Worm (Caenorhabditis elegans) whole organism, L4 larva: Measurements from ENCODE around the gene srd-21.
A peak's percentile ranks its signal among the peaks of the same experiment; 100 is the strongest.

Experiments used
- D1046.2 ChIP-seq: fragments of 200-800 bp; sonication (Bioruptor generic); IDR thresholded peaks from 2 replicates; pipeline ENCODE4 v1.3.6; 2022; ENCODE audit warnings: missing genetic modification characterization, missing compliant biosample characterization
- F10B5.3 ChIP-seq: sonication (generic microtip); optimal IDR thresholded peaks from 2 replicates; lab custom pipeline; 2016; ENCODE audit warnings: mild to moderate bottlenecking, missing genetic modification characterization, missing compliant biosample characterization
- F49E8.2 ChIP-seq: sonication (generic microtip); optimal IDR thresholded peaks from 2 replicates; lab custom pipeline; 2016; ENCODE audit warnings: missing compliant biosample characterization, mild to moderate bottlenecking, missing genetic modification characterization, borderline replicate concordance
- T26A8.4 ChIP-seq: fragments of 200-800 bp; sonication (Bioruptor generic); IDR thresholded peaks from 2 replicates; pipeline ENCODE4 v1.3.6; 2022; ENCODE audit warnings: missing genetic modification characterization, missing compliant biosample characterization
- Y48G9A.11 ChIP-seq: fragments of 200-800 bp; sonication (Bioruptor generic); IDR thresholded peaks from 2 replicates; pipeline ENCODE4 v1.3.6; 2022; ENCODE audit warnings: missing genetic modification reagents, missing genetic modification characterization, missing compliant biosample characterization
- aly-2 ChIP-seq: sonication (generic microtip); optimal IDR thresholded peaks from 2 replicates; lab custom pipeline; 2018; ENCODE audit warnings: missing biosample characterization, missing genetic modification characterization
- arid-1 ChIP-seq: fragments of 200-800 bp; sonication (Bioruptor generic); conservative IDR thresholded peaks from 2 replicates; pipeline ENCODE4 v1.3.6; 2022; ENCODE audit warnings: missing genetic modification reagents, missing genetic modification characterization, missing compliant biosample characterization
- ceh-20 ChIP-seq: fragments of 200-800 bp; sonication (Bioruptor generic); IDR thresholded peaks from 2 replicates; pipeline ENCODE4 v1.3.6; 2022; ENCODE audit warnings: missing genetic modification reagents, missing genetic modification characterization, missing compliant biosample characterization
- daf-19 ChIP-seq: fragments of 200-800 bp; sonication (Bioruptor generic); conservative IDR thresholded peaks from 2 replicates; pipeline ENCODE4 v1.3.6; 2022; ENCODE audit warnings: missing genetic modification characterization, missing compliant biosample characterization
- daf-8 ChIP-seq: fragments of 200-800 bp; sonication (Bioruptor generic); IDR thresholded peaks from 2 replicates; pipeline ENCODE4 v1.3.6; 2022; ENCODE audit warnings: missing genetic modification characterization, missing compliant biosample characterization
- dmd-6 ChIP-seq: fragments of 200-800 bp; sonication (Bioruptor generic); IDR thresholded peaks from 2 replicates; pipeline ENCODE4 v1.3.6; 2022; ENCODE audit warnings: missing genetic modification reagents, missing genetic modification characterization, missing compliant biosample characterization
- dmd-9 ChIP-seq: fragments of 200-800 bp; sonication (Bioruptor generic); IDR thresholded peaks from 2 replicates; pipeline ENCODE4 v1.3.6; 2022; ENCODE audit warnings: missing genetic modification reagents, missing genetic modification characterization, missing compliant biosample characterization
- dpl-1 ChIP-seq: fragments of 150-350 bp; optimal IDR thresholded peaks from 2 replicates; lab custom pipeline; 2014; ENCODE audit warnings: missing biosample characterization, missing genetic modification reagents, missing genetic modification characterization
- dve-1 ChIP-seq: sonication (generic microtip); optimal IDR thresholded peaks from 2 replicates; lab custom pipeline; 2017; ENCODE audit warnings: antibody characterized with exemption, mild to moderate bottlenecking, missing genetic modification characterization, missing compliant biosample characterization; ENCODE audit not compliant: insufficient read depth
- egl-27 ChIP-seq: sonication (generic microtip); optimal IDR thresholded peaks from 3 replicates; lab custom pipeline; 2017; ENCODE audit warnings: missing biosample characterization, missing genetic modification reagents, missing genetic modification characterization
- gei-8 ChIP-seq: fragments of 200-800 bp; sonication (Bioruptor generic); optimal IDR thresholded peaks from 2 replicates; lab custom pipeline; 2018; ENCODE audit warnings: mild to moderate bottlenecking, missing genetic modification characterization, missing compliant biosample characterization
- hif-1 ChIP-seq, 2 experiments: sonication (generic microtip); optimal IDR thresholded peaks; 2 replicates each; lab custom pipeline; 2016 to 2017; ENCODE audit warnings: missing compliant biosample characterization in 2 of 2, missing genetic modification characterization in 2 of 2, missing genetic modification reagents in 2 of 2, missing genotype in 2 of 2, mild to moderate bottlenecking in 1 of 2
- hlh-11 ChIP-seq: fragments of 200-800 bp; sonication (Bioruptor generic); optimal IDR thresholded peaks from 2 replicates; lab custom pipeline; 2018; ENCODE audit warnings: mild to moderate bottlenecking, missing genetic modification characterization, missing compliant biosample characterization
- hmg-1.1 ChIP-seq: fragments of 200-800 bp; sonication (Bioruptor generic); IDR thresholded peaks from 2 replicates; pipeline ENCODE4 v1.3.6; 2022; ENCODE audit warnings: missing genetic modification reagents, missing genetic modification characterization, missing compliant biosample characterization
- lim-7 ChIP-seq: fragments of 200-800 bp; sonication (Bioruptor generic); IDR thresholded peaks from 2 replicates; pipeline ENCODE4 v1.3.6; 2022; ENCODE audit warnings: missing genetic modification characterization, missing compliant biosample characterization
- lin-13 ChIP-seq: fragments of 150-350 bp; optimal IDR thresholded peaks from 2 replicates; lab custom pipeline; 2014; ENCODE audit warnings: missing biosample characterization, missing genetic modification reagents, missing genetic modification characterization
- lin-38 ChIP-seq: fragments of 200-800 bp; sonication (Bioruptor generic); IDR thresholded peaks from 2 replicates; pipeline ENCODE4 v1.3.6; 2022; ENCODE audit warnings: missing genetic modification reagents, missing genetic modification characterization, missing compliant biosample characterization
- madf-5 ChIP-seq, 2 experiments: fragments of 200-800 bp; sonication (Bioruptor generic); IDR thresholded peaks; 2 replicates each; pipeline ENCODE4 v1.3.6; 2022; ENCODE audit warnings: missing compliant biosample characterization in 2 of 2, missing genetic modification characterization in 2 of 2
- mdl-1 ChIP-seq, 2 experiments: fragments of 150-350 bp in 1 of 2; sonication (generic microtip) in 1 of 2; optimal IDR thresholded peaks; 2 replicates each; lab custom pipeline; 2014 to 2017; ENCODE audit warnings: missing biosample characterization in 2 of 2, missing genetic modification characterization in 2 of 2
- mdt-29 ChIP-seq: fragments of 200-800 bp; sonication (Bioruptor generic); IDR thresholded peaks from 2 replicates; pipeline ENCODE4 v1.3.6; 2022; ENCODE audit warnings: missing genetic modification reagents, missing genetic modification characterization, missing compliant biosample characterization
- nhr-111 ChIP-seq: fragments of 200-800 bp; sonication (Bioruptor generic); optimal IDR thresholded peaks from 2 replicates; lab custom pipeline; 2018; ENCODE audit warnings: mild to moderate bottlenecking, missing genetic modification characterization, missing compliant biosample characterization
- nhr-28 ChIP-seq: fragments of 150-350 bp; optimal IDR thresholded peaks from 2 replicates; lab custom pipeline; 2014; ENCODE audit warnings: missing biosample characterization, missing genetic modification characterization
- nhr-48 ChIP-seq: sonication (generic microtip); optimal IDR thresholded peaks from 2 replicates; lab custom pipeline; 2016; ENCODE audit warnings: mild to moderate bottlenecking, missing genetic modification characterization, missing compliant biosample characterization
- nhr-77 ChIP-seq: fragments of 150-350 bp; optimal IDR thresholded peaks from 2 replicates; lab custom pipeline; 2014; ENCODE audit warnings: missing biosample characterization, missing genetic modification characterization
- php-3 ChIP-seq: fragments of 200-800 bp; sonication (Bioruptor generic); IDR thresholded peaks from 2 replicates; pipeline ENCODE4 v1.3.6; 2022; ENCODE audit warnings: missing genetic modification reagents, missing genetic modification characterization, missing compliant biosample characterization
- pqm-1 ChIP-seq: sonication (generic microtip); optimal IDR thresholded peaks from 2 replicates; lab custom pipeline; 2017; ENCODE audit warnings: missing biosample characterization, missing genetic modification characterization
- saeg-2 ChIP-seq: fragments of 200-800 bp; sonication (Bioruptor generic); IDR thresholded peaks from 2 replicates; pipeline ENCODE4 v1.3.6; 2022; ENCODE audit warnings: missing genetic modification reagents, missing genetic modification characterization, missing compliant biosample characterization
- skn-1 ChIP-seq: fragments of 150-350 bp; optimal IDR thresholded peaks from 2 replicates; lab custom pipeline; 2014; ENCODE audit warnings: missing biosample characterization, missing genetic modification characterization
- snpc-1.2 ChIP-seq: fragments of 200-800 bp; sonication (Bioruptor generic); IDR thresholded peaks from 2 replicates; pipeline ENCODE4 v1.3.6; 2022; ENCODE audit warnings: missing genetic modification reagents, missing genetic modification characterization, missing compliant biosample characterization
- spr-3 ChIP-seq: fragments of 200-800 bp; sonication (Bioruptor generic); optimal IDR thresholded peaks from 2 replicates; lab custom pipeline; 2018; ENCODE audit warnings: mild to moderate bottlenecking, missing genetic modification characterization, missing compliant biosample characterization
- tag-97 ChIP-seq: fragments of 200-800 bp; sonication (Bioruptor generic); IDR thresholded peaks from 2 replicates; pipeline ENCODE4 v1.3.6; 2022; ENCODE audit warnings: missing genetic modification characterization, missing compliant biosample characterization
- tra-1 ChIP-seq: fragments of 200-800 bp; sonication (Bioruptor generic); IDR thresholded peaks from 2 replicates; pipeline ENCODE4 v1.3.6; 2022; ENCODE audit warnings: missing genetic modification reagents, missing genetic modification characterization, missing compliant biosample characterization
- unc-130 ChIP-seq: sonication (generic microtip); optimal IDR thresholded peaks from 2 replicates; lab custom pipeline; 2016; ENCODE audit warnings: missing genetic modification reagents, missing genetic modification characterization, missing compliant biosample characterization
- unc-62 ChIP-seq, 3 experiments: fragments of 150-350 bp in 1 of 3; sonication (generic microtip); optimal IDR thresholded peaks in 2 of 3; peaks in 1 of 3; 1 replicate in 1 of 3; 2 replicates in 2 of 3; lab custom pipeline; 2014 to 2017; ENCODE audit warnings: missing biosample characterization in 3 of 3, missing genetic modification characterization in 3 of 3, missing genetic modification reagents in 3 of 3, missing genotype in 1 of 3
- vab-7 ChIP-seq: fragments of 200-800 bp; sonication (Bioruptor generic); IDR thresholded peaks from 2 replicates; pipeline ENCODE4 v1.3.6; 2022; ENCODE audit warnings: missing genetic modification reagents, missing genetic modification characterization, missing compliant biosample characterization
- ztf-7 ChIP-seq: fragments of 150-350 bp; optimal IDR thresholded peaks from 2 replicates; lab custom pipeline; 2014; ENCODE audit warnings: missing biosample characterization, missing genetic modification characterization

srd-21 gene

DNA sequence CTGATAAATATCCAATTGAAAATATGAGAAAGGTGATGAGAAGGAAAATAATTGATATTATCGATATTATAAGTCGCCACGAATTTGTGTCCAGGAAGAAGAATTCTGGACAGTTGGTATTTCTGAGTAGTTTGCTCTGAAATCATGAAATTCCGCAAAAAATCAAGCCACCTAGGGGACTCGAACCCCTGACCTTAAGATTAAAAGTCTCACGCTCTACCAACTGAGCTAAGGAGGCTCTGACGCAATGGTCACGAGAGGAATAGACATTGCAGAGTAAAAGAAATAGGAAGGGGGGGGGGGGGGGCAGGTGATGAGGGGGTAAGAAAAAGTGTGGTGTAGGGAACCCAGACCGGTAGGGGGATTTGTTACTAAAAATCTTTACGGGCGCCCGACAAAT lies 7.8 kb upstream of the srd-21 start:
- TF ChIP-seq mdt-29 (GFP tag; lab: Robert Waterston, UW) (0 out of 2 replicates have a peak, but pooled peaks have one; percentile 26), nhr-77 (tag; lab: Kevin White, UChicago) (no peak), spr-3 (GFP tag; lab: Kevin White, UChicago) (peak; percentile 33), T26A8.4 (peak; percentile 27; the same call in 1 of the 2 replicates), vab-7 (GFP tag; lab: Robert Waterston, UW) (peak; percentile 54; the same call in 1 of the 2 replicates), lin-38 (GFP tag; lab: Robert Waterston, UW) (no peak), egl-27 (tag; lab: Kevin White, UChicago) (no peak), dmd-6 (GFP tag; lab: Robert Waterston, UW) (peak; percentile 38), arid-1 (GFP tag; lab: Robert Waterston, UW) (peak; percentile 49; the same call in 1 of the 2 replicates), nhr-111 (peak; percentile 1), daf-8 (no peak), D1046.2 (GFP tag; lab: Robert Waterston, UW) (0 out of 2 replicates have a peak, but pooled peaks have one; percentile 53), lim-7 (GFP tag; lab: Robert Waterston, UW) (peak; percentile 77)
- TF ChIP-seq, all 104 proteins: peak for 9

- TF ChIP-seq mdl-1 (tag; optimal IDR thresholded peaks at IDR 0.05; lab: Kevin White, UChicago) (no peak), snpc-1.2 (GFP tag; lab: Robert Waterston, UW) (0 out of 2 replicates have a peak, but pooled peaks have one; percentile 9), unc-62 (GFP tag; optimal IDR thresholded peaks at IDR 0.05 in 1 of 2; lab: Kevin White, UChicago) (peak in 1 of 2 experiments; percentile 20), unc-62 (tag; optimal IDR thresholded peaks at IDR 0.05; lab: Kevin White, UChicago) (no peak)
Observed at ce11 chrV:16622754-16623261, 6.9 kb upstream of the srd-21 start, which contains the start of gene Y70C5A.2. Gene Y70C5A.2, minus strand, starts transcription at chrV:16623211.

DNA sequence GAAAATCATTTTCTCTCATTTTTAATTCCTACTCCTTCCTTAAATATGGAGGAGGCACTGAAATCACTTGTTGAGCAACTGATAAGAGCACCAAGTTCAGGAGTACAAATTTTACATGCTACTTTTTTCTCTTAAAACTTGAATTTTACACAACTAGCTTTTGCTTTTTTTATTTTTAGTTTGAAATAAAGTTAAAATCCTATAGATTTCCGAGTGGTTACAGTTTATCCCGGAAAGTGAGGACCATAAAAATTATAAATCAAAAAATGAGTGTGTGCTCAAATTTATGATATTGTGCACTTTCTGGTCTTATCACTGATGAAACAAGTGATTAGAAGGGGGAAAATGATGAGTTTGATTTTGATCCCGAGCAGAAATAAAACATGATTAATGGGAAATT lies 1.7 kb upstream of the srd-21 start, which contains the start of gene oac-53:
TSS of gene oac-53 (minus strand) at position 9 of the 400 bp plus-strand sequence.
- TF ChIP-seq lim-7 (GFP tag; lab: Robert Waterston, UW) (no peak), unc-130 (GFP tag; lab: Kevin White, UChicago) (no peak), aly-2 (tag; lab: Kevin White, UChicago) (no peak), F10B5.3 (no peak), vab-7 (GFP tag; lab: Robert Waterston, UW) (no peak), lin-38 (GFP tag; lab: Robert Waterston, UW) (no peak), hlh-11 (tag; lab: Kevin White, UChicago) (peak; percentile 4), gei-8 (GFP tag; lab: Kevin White, UChicago) (no peak), dmd-9 (no peak), lin-13 (GFP tag; lab: Kevin White, UChicago) (no peak), ztf-7 (no peak), F49E8.2 (tag; lab: Kevin White, UChicago) (no peak), ceh-20 (GFP tag; lab: Robert Waterston, UW) (no peak), hmg-1.1 (GFP tag; lab: Robert Waterston, UW) (no peak), php-3 (GFP tag; lab: Robert Waterston, UW) (peak; percentile 59; the same call in 1 of the 2 replicates), pqm-1 (tag; lab: Kevin White, UChicago) (peak; percentile 62), skn-1 (tag; lab: Kevin White, UChicago) (no peak), madf-5 (GFP tag; IDR thresholded peaks at IDR 0.05; lab: Robert Waterston, UW) (no peak), unc-62 (GFP tag; optimal IDR thresholded peaks at IDR 0.05 in 1 of 2; lab: Kevin White, UChicago) (no peak), unc-62 (tag; optimal IDR thresholded peaks at IDR 0.05; lab: Kevin White, UChicago) (no peak), hif-1 (tag; optimal IDR thresholded peaks at IDR 0.05; lab: Kevin White, UChicago) (no peak), nhr-28 (tag; lab: Kevin White, UChicago) (peak; percentile 7), saeg-2 (GFP tag; lab: Robert Waterston, UW) (no peak), tra-1 (no peak), tag-97 (GFP tag; lab: Robert Waterston, UW) (no peak), snpc-1.2 (GFP tag; lab: Robert Waterston, UW) (no peak), daf-19 (no peak), dve-1 (tag; lab: Kevin White, UChicago) (no peak), Y48G9A.11 (GFP tag; lab: Robert Waterston, UW) (no peak), dpl-1 (GFP tag; lab: Kevin White, UChicago) (no peak), nhr-48 (no peak)
